Fruit fly (Drosophila melanogaster): ENCODE data around the gene CG15529.

Gene CG15529

DNA sequence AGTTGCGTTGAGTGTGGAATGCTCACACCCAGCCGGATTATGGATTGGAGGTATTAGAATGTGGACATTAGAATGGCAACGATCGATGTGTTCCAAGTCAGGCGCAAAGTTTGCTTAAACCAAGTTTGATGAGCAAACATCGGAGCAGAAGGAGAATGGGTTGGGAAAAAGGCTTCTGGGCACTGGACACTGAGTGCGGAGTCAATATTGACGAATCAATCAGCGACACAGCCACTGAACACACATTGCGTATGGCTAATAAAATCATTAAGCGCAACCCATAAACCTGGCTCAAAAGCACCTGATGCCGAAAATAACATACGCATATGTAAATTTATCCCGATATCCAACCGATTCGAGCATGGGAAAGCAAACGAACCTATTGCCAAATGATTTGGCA is 42.0 kb downstream of the CG15529 start:
- no peak for TF ChIP-seq ttk (optimal IDR thresholded peaks at IDR 0.05)
- TF ChIP-seq Sin3A (optimal IDR thresholded peaks at IDR 0.05): no peak
- no peak for TF ChIP-seq Myc (optimal IDR thresholded peaks at IDR 0.05)
- no peak for TF ChIP-seq h (optimal IDR thresholded peaks at IDR 0.05)
- no peak for TF ChIP-seq insv (optimal IDR thresholded peaks at IDR 0.05)
- TF ChIP-seq psq (optimal IDR thresholded peaks at IDR 0.05): no peak

DNA sequence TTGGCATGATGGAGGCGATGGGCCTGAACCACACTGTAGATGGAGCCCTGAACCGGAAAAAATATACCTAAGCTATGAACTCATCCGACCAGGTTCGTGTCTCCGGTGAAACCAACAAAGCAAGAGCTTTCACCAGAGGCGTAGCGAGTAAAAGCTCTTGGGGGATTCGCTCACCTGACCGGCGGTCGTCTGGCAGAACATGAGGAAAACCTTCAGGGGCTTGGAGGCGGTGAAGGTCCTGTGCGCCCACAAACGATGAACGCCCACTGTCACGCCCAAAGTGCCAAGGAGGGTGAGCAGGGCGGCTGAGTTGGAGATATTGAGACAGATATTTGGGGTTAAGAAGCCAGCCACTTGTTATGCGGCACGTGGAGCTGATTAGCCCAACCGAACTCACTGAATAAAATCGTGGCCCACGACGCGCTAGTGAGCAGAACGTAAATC is 43.8 kb downstream of the CG15529 start:
- TF ChIP-seq Myc (optimal IDR thresholded peaks at IDR 0.05) (no peak), insv (optimal IDR thresholded peaks at IDR 0.05) (no peak), psq (optimal IDR thresholded peaks at IDR 0.05) (no peak), ttk (optimal IDR thresholded peaks at IDR 0.05) (no peak), Sin3A (optimal IDR thresholded peaks at IDR 0.05) (no peak), h (optimal IDR thresholded peaks at IDR 0.05) (no peak)

DNA sequence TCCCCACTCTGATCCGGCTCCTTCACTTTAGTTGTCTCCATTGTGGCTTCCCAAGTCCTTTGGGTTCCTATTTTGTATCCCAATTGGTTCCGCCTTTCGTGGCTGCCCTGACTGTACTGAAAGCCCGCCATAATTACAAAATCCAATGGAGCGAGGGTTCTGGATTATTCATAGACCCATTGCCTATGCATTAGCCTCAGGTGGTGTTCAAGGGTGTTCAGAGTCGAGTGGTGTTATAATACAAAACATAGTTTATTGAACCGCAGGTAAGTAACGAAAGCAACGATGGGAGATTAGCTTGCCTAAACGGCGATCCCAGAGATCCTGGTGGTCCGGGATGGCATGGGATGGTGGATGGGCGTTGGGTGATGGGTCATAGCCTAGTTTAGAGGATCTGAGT is 44.3 kb downstream of the CG15529 start, which contains the start of gene CG15531:
TSS of gene CG15531 (minus strand) at position 101 of the 400 bp plus-strand sequence.
- TF ChIP-seq psq (optimal IDR thresholded peaks at IDR 0.05): no peak
- TF ChIP-seq Myc (optimal IDR thresholded peaks at IDR 0.05): no peak
- no peak for TF ChIP-seq insv (optimal IDR thresholded peaks at IDR 0.05)
- TF ChIP-seq Sin3A (optimal IDR thresholded peaks at IDR 0.05): no peak
- TF ChIP-seq h (optimal IDR thresholded peaks at IDR 0.05): no peak
- no peak for TF ChIP-seq ttk (optimal IDR thresholded peaks at IDR 0.05)

DNA sequence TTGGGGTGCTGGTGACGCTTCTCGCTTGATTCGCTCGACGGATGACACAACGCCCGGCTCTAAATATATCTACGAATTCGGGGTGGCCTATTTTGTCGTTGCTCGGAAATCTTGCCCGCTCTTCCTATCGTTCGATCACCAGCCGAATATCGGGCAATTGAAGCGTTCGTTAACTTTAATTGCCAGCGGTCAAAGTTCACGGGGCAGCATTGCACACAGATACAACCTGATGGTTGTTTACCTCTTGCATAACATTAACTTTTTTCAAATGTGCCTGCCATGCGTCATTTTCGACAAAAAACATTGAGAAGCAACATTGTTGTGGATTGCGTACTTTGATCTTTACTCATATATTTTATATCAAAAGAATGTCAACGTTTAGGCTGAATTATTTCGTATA is 45.9 kb downstream of the CG15529 start:
- no peak for TF ChIP-seq Sin3A (optimal IDR thresholded peaks at IDR 0.05)
- no peak for TF ChIP-seq Myc (optimal IDR thresholded peaks at IDR 0.05)
- TF ChIP-seq h (optimal IDR thresholded peaks at IDR 0.05): no peak
- TF ChIP-seq psq (optimal IDR thresholded peaks at IDR 0.05): no peak
- no peak for TF ChIP-seq insv (optimal IDR thresholded peaks at IDR 0.05)
- no peak for TF ChIP-seq ttk (optimal IDR thresholded peaks at IDR 0.05)

DNA sequence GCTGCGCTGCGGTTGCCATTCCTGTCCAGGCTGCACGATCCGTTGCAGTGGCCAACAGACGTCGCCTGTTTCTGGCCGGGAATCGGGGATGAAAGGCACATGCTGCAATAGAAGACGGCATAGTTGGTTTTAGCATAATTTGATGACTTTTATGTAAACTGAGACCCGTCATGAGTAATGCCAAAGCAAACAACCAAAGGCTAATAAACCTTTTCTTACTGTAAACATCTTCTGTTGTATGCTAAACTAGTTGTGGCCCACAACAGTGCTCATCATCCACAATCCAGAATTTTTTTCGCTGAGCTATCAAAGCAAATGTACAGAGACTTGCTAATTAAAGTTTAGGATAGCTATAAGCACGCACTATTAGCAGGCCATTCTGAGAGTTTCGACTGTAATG is 46.9 kb downstream of the CG15529 start:
- TF ChIP-seq psq (optimal IDR thresholded peaks at IDR 0.05): no peak
- no peak for TF ChIP-seq h (optimal IDR thresholded peaks at IDR 0.05)
- no peak for TF ChIP-seq Myc (optimal IDR thresholded peaks at IDR 0.05)
- TF ChIP-seq ttk (optimal IDR thresholded peaks at IDR 0.05): no peak

DNA sequence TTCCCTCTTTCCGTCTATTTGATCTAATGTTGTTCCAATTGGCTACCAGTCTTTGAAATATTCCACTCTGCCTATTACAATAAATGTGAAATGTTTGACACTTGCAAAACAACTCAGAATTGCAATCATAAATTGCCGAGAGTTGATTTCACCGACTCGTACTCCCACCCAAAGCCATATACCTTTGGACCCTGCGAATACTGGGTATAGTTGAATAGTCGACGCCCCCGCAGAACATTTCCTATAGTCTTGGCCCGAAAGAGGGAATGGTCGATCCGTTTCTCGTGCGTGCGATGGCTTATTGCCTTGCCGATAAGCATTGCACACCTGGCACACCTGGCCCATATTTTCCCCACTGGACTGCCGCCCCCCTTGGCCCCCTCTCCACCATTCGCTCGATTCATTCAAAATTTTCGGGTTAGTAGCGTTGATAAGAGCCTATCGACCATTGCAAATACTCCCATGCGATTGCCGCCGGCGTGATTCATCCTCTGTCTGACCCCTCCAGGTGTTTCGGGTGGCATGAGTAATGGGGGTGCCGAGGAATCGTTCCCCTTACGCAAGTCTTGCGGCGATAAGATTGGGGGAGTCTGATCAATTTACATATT is 48.3 kb downstream of the CG15529 start:
- TF ChIP-seq Myc (optimal IDR thresholded peaks at IDR 0.05) (no peak), ttk (optimal IDR thresholded peaks at IDR 0.05) (no peak), Sin3A (optimal IDR thresholded peaks at IDR 0.05) (no peak), h (optimal IDR thresholded peaks at IDR 0.05) (no peak), psq (optimal IDR thresholded peaks at IDR 0.05) (no peak), insv (optimal IDR thresholded peaks at IDR 0.05) (no peak)

DNA sequence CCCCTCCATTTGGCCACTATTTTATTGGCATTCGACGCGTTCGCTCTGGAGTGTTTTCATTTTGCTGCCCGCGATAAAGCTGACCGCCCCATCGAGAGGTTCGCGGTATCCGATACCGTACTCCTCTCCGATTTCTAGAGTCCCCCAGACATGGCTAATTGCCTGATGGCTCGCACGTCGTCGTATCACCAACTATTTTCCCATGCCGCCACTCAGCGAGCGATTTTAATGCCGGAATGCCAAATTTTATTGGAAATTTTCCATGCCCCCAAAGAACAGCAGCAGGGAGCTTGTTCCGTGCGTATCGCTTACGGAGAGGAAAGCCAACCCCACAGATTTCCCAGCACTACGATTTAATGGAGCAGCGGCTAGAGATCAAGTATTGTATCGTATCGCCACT is 49.2 kb downstream of the CG15529 start:
- no peak for TF ChIP-seq psq (optimal IDR thresholded peaks at IDR 0.05)
- no peak for TF ChIP-seq h (optimal IDR thresholded peaks at IDR 0.05)
- TF ChIP-seq Myc (optimal IDR thresholded peaks at IDR 0.05): no peak

DNA sequence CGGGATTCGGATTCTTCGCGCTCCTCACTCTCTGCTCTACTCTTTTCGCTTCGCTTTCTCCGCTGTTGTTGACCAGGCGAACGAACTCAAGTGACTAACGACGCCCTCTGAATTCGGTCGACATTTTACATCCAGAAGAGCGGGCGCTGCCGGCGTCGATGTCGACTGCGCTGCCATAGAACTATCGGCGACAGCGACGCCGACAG is 50.9 kb downstream of the CG15529 start, which contains the start of gene CG9743:
TSS of gene CG9743 (minus strand) at position 101 of the 206 bp plus-strand sequence.
- TF ChIP-seq insv (optimal IDR thresholded peaks at IDR 0.05) (no peak), Sin3A (optimal IDR thresholded peaks at IDR 0.05) (no peak), h (optimal IDR thresholded peaks at IDR 0.05) (no peak), ttk (optimal IDR thresholded peaks at IDR 0.05) (no peak), psq (optimal IDR thresholded peaks at IDR 0.05) (no peak), Myc (optimal IDR thresholded peaks at IDR 0.05) (no peak)

All from Kc167 (cell line).